Fruit fly (Drosophila melanogaster) whole organism, embryonic: Measurements from ENCODE around the gene Ns1.

Experiments
- ATbp ChIP-seq: fragments of 200-800 bp; sonication (Bioruptor generic); optimal IDR thresholded peaks from 2 replicates; lab custom pipeline; 2017; ENCODE audit warnings: missing biosample characterization, mild to moderate bottlenecking, missing genetic modification characterization, missing genetic modification reagents
- Asciz ChIP-seq: fragments of 200-800 bp; sonication (Bioruptor generic); optimal IDR thresholded peaks from 2 replicates; lab custom pipeline; 2017; ENCODE audit warnings: missing biosample characterization, mild to moderate bottlenecking, missing genetic modification characterization, missing genetic modification reagents
- CG10431 ChIP-seq: fragments of 200-800 bp; sonication (Bioruptor generic); optimal IDR thresholded peaks from 3 replicates; lab custom pipeline; 2018; ENCODE audit warnings: missing biosample characterization, mild to moderate bottlenecking, missing genetic modification characterization
- CG10959 ChIP-seq: fragments of 200-800 bp; sonication (Bioruptor generic); IDR thresholded peaks from 2 replicates; pipeline ENCODE4 v1.3.6; 2022; ENCODE audit warnings: missing biosample characterization, missing genetic modification characterization
- CG11093 ChIP-seq: fragments of 200-800 bp; sonication (Bioruptor generic); IDR thresholded peaks from 3 replicates; pipeline ENCODE4 v1.3.6; 2022; ENCODE audit warnings: missing biosample characterization, missing genetic modification characterization
- CG11456 ChIP-seq: fragments of 200-800 bp; sonication (Bioruptor generic); IDR thresholded peaks from 3 replicates; pipeline ENCODE4 v1.3.6; 2022; ENCODE audit warnings: missing biosample characterization, missing genetic modification characterization
- CG12769 ChIP-seq: fragments of 200-800 bp; sonication (Bioruptor generic); optimal IDR thresholded peaks from 2 replicates; lab custom pipeline; 2019; ENCODE audit warnings: missing biosample characterization, mild to moderate bottlenecking, missing genetic modification characterization, moderate library complexity
- CG14667 ChIP-seq: fragments of 200-800 bp; sonication (Bioruptor generic); IDR thresholded peaks from 2 replicates; pipeline ENCODE4 v1.3.6; 2022; ENCODE audit warnings: missing biosample characterization, missing genetic modification characterization
- CG15479 ChIP-seq: fragments of 200-800 bp; sonication (Bioruptor generic); optimal IDR thresholded peaks from 3 replicates; lab custom pipeline; 2019; ENCODE audit warnings: missing biosample characterization, mild to moderate bottlenecking, missing genetic modification characterization, moderate library complexity
- CG2199 ChIP-seq: fragments of 200-800 bp; sonication (Bioruptor generic); IDR thresholded peaks from 3 replicates; pipeline ENCODE4 v1.3.6; 2022; ENCODE audit warnings: missing biosample characterization, missing genetic modification characterization
- CG30403 ChIP-seq: fragments of 200-800 bp; sonication (Bioruptor generic); optimal IDR thresholded peaks from 3 replicates; lab custom pipeline; 2016; ENCODE audit warnings: missing biosample characterization, missing genetic modification characterization
- CG34422 ChIP-seq: fragments of 200-800 bp; sonication (Bioruptor generic); IDR thresholded peaks from 3 replicates; pipeline ENCODE4 v1.3.6; 2022; ENCODE audit warnings: missing biosample characterization, missing genetic modification characterization
- CG4328 ChIP-seq: fragments of 200-800 bp; sonication (Bioruptor generic); optimal IDR thresholded peaks from 3 replicates; lab custom pipeline; 2017; ENCODE audit warnings: missing biosample characterization, missing genetic modification reagents, missing genetic modification characterization
- CG43689 ChIP-seq: fragments of 200-800 bp; sonication (Bioruptor generic); IDR thresholded peaks from 2 replicates; pipeline ENCODE4 v1.3.6; 2022; ENCODE audit warnings: missing biosample characterization, missing genetic modification characterization
- CG6654 ChIP-seq: fragments of 200-800 bp; sonication (Bioruptor generic); optimal IDR thresholded peaks from 2 replicates; lab custom pipeline; 2017; ENCODE audit warnings: missing biosample characterization, mild to moderate bottlenecking, missing genetic modification characterization
- CG7271 ChIP-seq: fragments of 200-800 bp; sonication (Bioruptor generic); optimal IDR thresholded peaks from 2 replicates; lab custom pipeline; 2018; ENCODE audit warnings: missing biosample characterization, mild to moderate bottlenecking, missing genetic modification characterization, moderate library complexity
- CG7372 ChIP-seq: fragments of 200-800 bp; sonication (Bioruptor generic); IDR thresholded peaks from 2 replicates; pipeline ENCODE4 v1.3.6; 2022; ENCODE audit warnings: missing biosample characterization, missing genetic modification characterization
- CG7963 ChIP-seq: fragments of 200-800 bp; sonication (Bioruptor generic); IDR thresholded peaks from 3 replicates; pipeline ENCODE4 v1.3.6; 2022; ENCODE audit warnings: missing biosample characterization, missing genetic modification characterization; ENCODE audit not compliant: partially characterized antibody
- CG7987 ChIP-seq: fragments of 200-800 bp; sonication (Bioruptor generic); optimal IDR thresholded peaks from 2 replicates; lab custom pipeline; 2018; ENCODE audit warnings: missing biosample characterization, mild to moderate bottlenecking, missing genetic modification characterization, moderate library complexity
- CG8478 ChIP-seq: fragments of >200 bp; optimal IDR thresholded peaks from 2 replicates; lab custom pipeline; 2018
- CG8765 ChIP-seq: fragments of 200-800 bp; sonication (Bioruptor generic); IDR thresholded peaks from 2 replicates; pipeline ENCODE4 v1.3.6; 2022; ENCODE audit warnings: missing biosample characterization, missing genetic modification characterization
- CG9727 ChIP-seq: fragments of 200-800 bp; sonication (Bioruptor generic); optimal IDR thresholded peaks from 3 replicates; lab custom pipeline; 2017; ENCODE audit warnings: missing biosample characterization, mild to moderate bottlenecking, missing genetic modification characterization
- CkIIα-i1 ChIP-seq: fragments of 200-800 bp; sonication (Bioruptor generic); IDR thresholded peaks from 2 replicates; pipeline ENCODE4 v1.3.6; 2022; ENCODE audit warnings: missing biosample characterization, missing genetic modification characterization
- CrebB ChIP-seq: fragments of 200-800 bp; sonication (Bioruptor generic); optimal IDR thresholded peaks from 3 replicates; lab custom pipeline; 2018; ENCODE audit warnings: missing biosample characterization, mild to moderate bottlenecking, missing genetic modification characterization
- Doc2 ChIP-seq: fragments of 200-800 bp; sonication (Bioruptor generic); IDR thresholded peaks from 2 replicates; pipeline ENCODE4 v1.3.6; 2022; ENCODE audit warnings: missing biosample characterization, missing genetic modification characterization
- H2.0 ChIP-seq: fragments of 200-800 bp; sonication (Bioruptor generic); IDR thresholded peaks from 2 replicates; pipeline ENCODE4 v1.3.6; 2022; ENCODE audit warnings: missing biosample characterization, missing genetic modification characterization
- Hey ChIP-seq: fragments of 200-800 bp; sonication (Bioruptor generic); optimal IDR thresholded peaks from 3 replicates; lab custom pipeline; 2018; ENCODE audit warnings: missing biosample characterization, mild to moderate bottlenecking, missing genetic modification characterization
- Hr3 ChIP-seq: fragments of 200-800 bp; sonication (Bioruptor generic); optimal IDR thresholded peaks from 3 replicates; lab custom pipeline; 2016; ENCODE audit warnings: missing biosample characterization, missing genetic modification characterization
- Hsf ChIP-seq: fragments of 200-800 bp; sonication (Bioruptor generic); optimal IDR thresholded peaks from 3 replicates; lab custom pipeline; 2016; ENCODE audit warnings: missing biosample characterization, missing genetic modification characterization
- NfI ChIP-seq: fragments of 200-800 bp; sonication (Bioruptor generic); optimal IDR thresholded peaks from 3 replicates; lab custom pipeline; 2018; ENCODE audit warnings: missing biosample characterization, mild to moderate bottlenecking, missing genetic modification characterization, moderate library complexity
- Oaz ChIP-seq: fragments of 200-800 bp; sonication (Bioruptor generic); IDR thresholded peaks from 2 replicates; pipeline ENCODE4 v1.3.6; 2022; ENCODE audit warnings: missing biosample characterization, missing genetic modification characterization
- Oli ChIP-seq: fragments of 200-800 bp; sonication (Bioruptor generic); optimal IDR thresholded peaks from 2 replicates; lab custom pipeline; 2018; ENCODE audit warnings: missing biosample characterization, mild to moderate bottlenecking, missing genetic modification characterization, moderate library complexity
- PHDP ChIP-seq: fragments of 200-800 bp; sonication (Bioruptor generic); optimal IDR thresholded peaks from 3 replicates; lab custom pipeline; 2018; ENCODE audit warnings: missing biosample characterization, mild to moderate bottlenecking, missing genetic modification characterization, moderate library complexity
- Sry-β ChIP-seq: fragments of 200-800 bp; sonication (Bioruptor generic); optimal IDR thresholded peaks from 2 replicates; lab custom pipeline; 2018; ENCODE audit warnings: missing biosample characterization, mild to moderate bottlenecking, missing genetic modification characterization, moderate library complexity
- ac ChIP-seq: fragments of 200-800 bp; sonication (Bioruptor generic); optimal IDR thresholded peaks from 3 replicates; lab custom pipeline; 2017; ENCODE audit warnings: missing biosample characterization, mild to moderate bottlenecking, missing genetic modification characterization
- bcd ChIP-seq: fragments of 200-800 bp; sonication (Bioruptor generic); optimal IDR thresholded peaks from 2 replicates; lab custom pipeline; 2017; ENCODE audit warnings: missing biosample characterization, mild to moderate bottlenecking, missing genetic modification characterization
- ci ChIP-seq: fragments of 200-800 bp; sonication (Bioruptor generic); IDR thresholded peaks from 3 replicates; pipeline ENCODE4 v1.3.6; 2022; ENCODE audit warnings: missing biosample characterization, missing genetic modification characterization
- croc ChIP-seq: fragments of 200-800 bp; sonication (Bioruptor generic); conservative IDR thresholded peaks from 3 replicates; pipeline ENCODE4 v1.3.6; 2022; ENCODE audit warnings: missing biosample characterization, missing genetic modification characterization
- esg ChIP-seq: fragments of 200-800 bp; sonication (Bioruptor generic); conservative IDR thresholded peaks from 2 replicates; pipeline ENCODE4 v1.3.6; 2022; ENCODE audit warnings: missing biosample characterization, missing genetic modification characterization
- fru ChIP-seq: fragments of >200 bp; optimal IDR thresholded peaks from 2 replicates; lab custom pipeline; 2017
- gcm2 ChIP-seq: fragments of 200-800 bp; sonication (Bioruptor generic); optimal IDR thresholded peaks from 2 replicates; lab custom pipeline; 2016; ENCODE audit warnings: missing biosample characterization, missing genetic modification characterization
- nau ChIP-seq: fragments of 200-800 bp; sonication (Bioruptor generic); optimal IDR thresholded peaks from 3 replicates; lab custom pipeline; 2017; ENCODE audit warnings: missing biosample characterization, mild to moderate bottlenecking, missing genetic modification characterization, missing genetic modification reagents
- nerfin-2 ChIP-seq: fragments of 200-800 bp; sonication (Bioruptor generic); IDR thresholded peaks from 2 replicates; pipeline ENCODE4 v1.3.6; 2022; ENCODE audit warnings: missing biosample characterization, missing genetic modification characterization; ENCODE audit not compliant: partially characterized antibody
- nmo ChIP-seq: fragments of 200-800 bp; sonication (Bioruptor generic); optimal IDR thresholded peaks from 2 replicates; lab custom pipeline; 2018; ENCODE audit warnings: missing biosample characterization, mild to moderate bottlenecking, missing genetic modification characterization, moderate library complexity
- oc ChIP-seq: fragments of 200-800 bp; sonication (Bioruptor generic); optimal IDR thresholded peaks from 2 replicates; lab custom pipeline; 2018; ENCODE audit warnings: missing biosample characterization, mild to moderate bottlenecking, missing genetic modification characterization, moderate library complexity
- p53 ChIP-seq: fragments of 200-800 bp; sonication (Bioruptor generic); optimal IDR thresholded peaks from 2 replicates; lab custom pipeline; 2016; ENCODE audit warnings: missing biosample characterization, missing genetic modification characterization
- pho ChIP-seq: fragments of 200-800 bp; sonication (Bioruptor generic); optimal IDR thresholded peaks from 2 replicates; lab custom pipeline; 2016; ENCODE audit warnings: missing biosample characterization, missing genetic modification characterization
- pita ChIP-seq: fragments of 200-800 bp; sonication (Bioruptor generic); optimal IDR thresholded peaks from 2 replicates; lab custom pipeline; 2017; ENCODE audit warnings: missing biosample characterization, mild to moderate bottlenecking, missing genetic modification characterization
- prd ChIP-seq, 3 experiments: fragments of >200 bp in 2 of 3; fragments of 200-800 bp in 1 of 3; sonication (Bioruptor generic) in 1 of 3; optimal IDR thresholded peaks in 2 of 3; IDR thresholded peaks in 1 of 3; 2 replicates in 2 of 3; 3 replicates in 1 of 3; pipeline versions ENCODE4 v1.3.6 to Lab custom; 2017 to 2022; ENCODE audit warnings: missing biosample characterization in 1 of 3, missing genetic modification characterization in 1 of 3
- row ChIP-seq: fragments of 200-800 bp; sonication (Bioruptor generic); IDR thresholded peaks from 3 replicates; pipeline ENCODE4 v1.3.6; 2022; ENCODE audit warnings: missing biosample characterization, missing genetic modification characterization
- unpg ChIP-seq: fragments of 200-800 bp; sonication (Bioruptor generic); optimal IDR thresholded peaks from 3 replicates; lab custom pipeline; 2018; ENCODE audit warnings: missing biosample characterization, mild to moderate bottlenecking, missing genetic modification characterization, moderate library complexity

Ns1 gene

dm6 chr3R:17079859-17080255, 7.4 kb upstream of the Ns1 start, which contains the start of the genes Keap1 and kuk (continued):
- TF ChIP-seq CrebB (tag; lab: Kevin White, UChicago), result no peak
- TF ChIP-seq CG7987 (GFP tag; lab: Kevin White, UChicago), result no peak
- TF ChIP-seq Hey, result no peak
- TF ChIP-seq pita (GFP tag; lab: Kevin White, UChicago), result peak; percentile 86
- TF ChIP-seq oc (tag; lab: Kevin White, UChicago), result peak; percentile 38
- TF ChIP-seq CG10431 (GFP tag; lab: Kevin White, UChicago), result peak; percentile 70
- TF ChIP-seq CG14667, result no peak
- peak; percentile 27 for TF ChIP-seq PHDP
- 0 out of 3 replicates have a peak, but pooled peaks have one; percentile 15 for TF ChIP-seq croc (GFP tag; lab: Robert Waterston, UW)
- peak; percentile 71 for TF ChIP-seq NfI (GFP tag; lab: Kevin White, UChicago)
- no peak for TF ChIP-seq esg
- TF ChIP-seq prd (optimal IDR thresholded peaks at IDR 0.05; lab: Kevin White, UChicago), result no peak
- TF ChIP-seq prd (GFP tag; IDR thresholded peaks at IDR 0.05; lab: Robert Waterston, UW), result peak; percentile 51; the same call in 1 of the 3 replicates
- TF ChIP-seq CG7372 (GFP tag; lab: Robert Waterston, UW), result no peak
- peak; percentile 3 for TF ChIP-seq Oli (tag; lab: Kevin White, UChicago)
- TF ChIP-seq row, result peak; percentile 50; the same call in 2 of the 3 replicates
- no peak for TF ChIP-seq CG2199 (GFP tag; lab: Robert Waterston, UW)
- TF ChIP-seq CkIIα-i1 (GFP tag; lab: Robert Waterston, UW), result no peak
- no peak for TF ChIP-seq ac
- 0 out of 3 replicates have a peak, but pooled peaks have one; percentile 66 for TF ChIP-seq CG11456 (GFP tag; lab: Robert Waterston, UW)
- TF ChIP-seq Doc2 (GFP tag; lab: Robert Waterston, UW), result no peak
- TF ChIP-seq ATbp (GFP tag; lab: Kevin White, UChicago), result peak; percentile 24
- peak; percentile 16; the same call in 1 of the 3 replicates for TF ChIP-seq CG11093 (GFP tag; lab: Robert Waterston, UW)
- no peak for TF ChIP-seq CG12769
- no peak for TF ChIP-seq CG7963
- peak; percentile 30; the same call in 1 of the 2 replicates for TF ChIP-seq CG8765 (GFP tag; lab: Robert Waterston, UW)
- TF ChIP-seq CG43689 (GFP tag; lab: Robert Waterston, UW), result no peak
- no peak for TF ChIP-seq nau (GFP tag; lab: Kevin White, UChicago)
- peak; percentile 60 for TF ChIP-seq bcd
- TF ChIP-seq CG9727, result peak; percentile 41
- TF ChIP-seq unpg (GFP tag; lab: Kevin White, UChicago), result peak; percentile 26
- no peak for TF ChIP-seq p53
- TF ChIP-seq nmo (GFP tag; lab: Kevin White, UChicago), result peak; percentile 80
- TF ChIP-seq H2.0 (GFP tag; lab: Robert Waterston, UW), result peak; percentile 60
- peak; percentile 41 for TF ChIP-seq gcm2 (GFP tag; lab: Kevin White, UChicago)
- TF ChIP-seq CG15479, result no peak
- no peak for TF ChIP-seq Oaz (GFP tag; lab: Robert Waterston, UW)
- TF ChIP-seq Hsf (GFP tag; lab: Kevin White, UChicago), result peak; percentile 74
- TF ChIP-seq CG6654, result no peak
- no peak for TF ChIP-seq nerfin-2 (GFP tag; lab: Robert Waterston, UW)
- TF ChIP-seq Hr3 (GFP tag; lab: Kevin White, UChicago), result peak; percentile 64
- TF ChIP-seq CG30403 (GFP tag; lab: Kevin White, UChicago), result peak; percentile 73
- TF ChIP-seq CG8478, result no peak
- TF ChIP-seq ci (GFP tag; lab: Robert Waterston, UW), result peak; percentile 64
- peak; percentile 17 for TF ChIP-seq CG7271 (tag; lab: Kevin White, UChicago)
- peak; percentile 37; the same call in 2 of the 3 replicates for TF ChIP-seq CG34422 (GFP tag; lab: Robert Waterston, UW)
- TF ChIP-seq pho (GFP tag; lab: Kevin White, UChicago), result peak; percentile 57
- no peak for TF ChIP-seq fru (lab: Kevin White, UChicago)
- TF ChIP-seq CG4328, result no peak
- no peak for TF ChIP-seq Sry-β (GFP tag; lab: Kevin White, UChicago)
- TF ChIP-seq CG10959 (GFP tag; lab: Robert Waterston, UW), result no peak
- TF ChIP-seq Asciz (GFP tag; lab: Kevin White, UChicago), result peak; percentile 48
